Fruit fly (Drosophila melanogaster) whole organism, pupa: ENCODE data around the gene Ack.

Source experiments
- CG10348 ChIP-seq: fragments of 200-800 bp; sonication (Bioruptor generic); IDR thresholded peaks from 2 replicates; pipeline ENCODE4 v1.3.6; 2022; ENCODE audit warnings: missing biosample characterization, missing genetic modification characterization
- CG12605 ChIP-seq: fragments of 200-800 bp; sonication (Bioruptor generic); IDR thresholded peaks from 2 replicates; pipeline ENCODE4 v1.3.6; 2022; ENCODE audit warnings: missing biosample characterization, missing genetic modification characterization
- CG13204 ChIP-seq: fragments of 200-800 bp; sonication (Bioruptor generic); optimal IDR thresholded peaks from 2 replicates; lab custom pipeline; 2018; ENCODE audit warnings: missing biosample characterization, mild to moderate bottlenecking, missing genetic modification characterization, moderate library complexity
- CG14655 ChIP-seq: fragments of 200-800 bp; sonication (Bioruptor generic); optimal IDR thresholded peaks from 3 replicates; lab custom pipeline; 2017; ENCODE audit warnings: mild to moderate bottlenecking, missing biosample characterization, missing genetic modification reagents, missing genetic modification characterization
- CG15710 ChIP-seq: fragments of 200-800 bp; sonication (Bioruptor generic); optimal IDR thresholded peaks from 2 replicates; lab custom pipeline; 2018; ENCODE audit warnings: missing biosample characterization, mild to moderate bottlenecking, missing genetic modification characterization, moderate library complexity
- CG17806 ChIP-seq: fragments of 200-800 bp; sonication (Bioruptor generic); optimal IDR thresholded peaks from 2 replicates; lab custom pipeline; 2018; ENCODE audit warnings: missing biosample characterization, mild to moderate bottlenecking, missing genetic modification characterization, moderate library complexity
- CG32121 ChIP-seq: fragments of 200-800 bp; sonication (Bioruptor generic); IDR thresholded peaks from 2 replicates; pipeline ENCODE4 v1.3.6; 2022; ENCODE audit warnings: missing biosample characterization, missing genetic modification characterization
- CG34367 ChIP-seq: fragments of 200-800 bp; sonication (Bioruptor generic); optimal IDR thresholded peaks from 2 replicates; lab custom pipeline; 2018; ENCODE audit warnings: missing biosample characterization, mild to moderate bottlenecking, missing genetic modification characterization
- CG4496 ChIP-seq: fragments of 200-800 bp; sonication (Bioruptor generic); IDR thresholded peaks from 3 replicates; pipeline ENCODE4 v1.3.6; 2022; ENCODE audit warnings: missing biosample characterization, missing genetic modification characterization
- CG8159 ChIP-seq: fragments of 200-800 bp; sonication (Bioruptor generic); optimal IDR thresholded peaks from 3 replicates; lab custom pipeline; 2018; ENCODE audit warnings: missing biosample characterization, mild to moderate bottlenecking, missing genetic modification characterization, moderate library complexity
- CG8301 ChIP-seq: fragments of 200-800 bp; sonication (Bioruptor generic); optimal IDR thresholded peaks from 2 replicates; lab custom pipeline; 2018; ENCODE audit warnings: missing biosample characterization, mild to moderate bottlenecking, missing genetic modification characterization
- CG9948 ChIP-seq: fragments of 200-800 bp; sonication (Bioruptor generic); optimal IDR thresholded peaks from 2 replicates; lab custom pipeline; 2018; ENCODE audit warnings: missing biosample characterization, mild to moderate bottlenecking, missing genetic modification characterization, moderate library complexity
- D1 ChIP-seq: fragments of 200-800 bp; sonication (Bioruptor generic); optimal IDR thresholded peaks from 2 replicates; lab custom pipeline; 2018; ENCODE audit warnings: missing biosample characterization, mild to moderate bottlenecking, missing genetic modification characterization, moderate library complexity
- EcR ChIP-seq: fragments of 200-800 bp; sonication (Bioruptor generic); optimal IDR thresholded peaks from 3 replicates; lab custom pipeline; 2019; ENCODE audit warnings: missing biosample characterization, missing genetic modification characterization, mild to moderate bottlenecking, moderate library complexity, missing genetic modification reagents
- Ets98B ChIP-seq: fragments of 200-800 bp; sonication (Bioruptor generic); IDR thresholded peaks from 2 replicates; pipeline ENCODE4 v1.3.6; 2022; ENCODE audit warnings: missing biosample characterization, missing genetic modification characterization
- Pif1A ChIP-seq: fragments of 200-800 bp; sonication (Bioruptor generic); optimal IDR thresholded peaks from 3 replicates; lab custom pipeline; 2016; ENCODE audit warnings: missing biosample characterization, missing genetic modification characterization
- Pif1B ChIP-seq: fragments of 200-800 bp; sonication (Bioruptor generic); optimal IDR thresholded peaks from 3 replicates; lab custom pipeline; 2016; ENCODE audit warnings: missing biosample characterization, missing genetic modification characterization
- Snoo ChIP-seq: fragments of 200-800 bp; sonication (Bioruptor generic); optimal IDR thresholded peaks from 3 replicates; lab custom pipeline; 2017; ENCODE audit warnings: missing biosample characterization, mild to moderate bottlenecking, missing genetic modification characterization, inconsistent platforms
- fd96Ca ChIP-seq: fragments of 200-800 bp; sonication (Bioruptor generic); IDR thresholded peaks from 3 replicates; pipeline ENCODE4 v1.3.6; 2022; ENCODE audit warnings: missing biosample characterization, missing genetic modification characterization
- gl ChIP-seq: fragments of 200-800 bp; sonication (Bioruptor generic); optimal IDR thresholded peaks from 2 replicates; lab custom pipeline; 2018; ENCODE audit warnings: missing biosample characterization, mild to moderate bottlenecking, missing genetic modification characterization
- rn ChIP-seq: fragments of 200-800 bp; sonication (Bioruptor generic); IDR thresholded peaks from 2 replicates; pipeline ENCODE4 v1.3.6; 2022; ENCODE audit warnings: missing biosample characterization, missing genetic modification characterization

Gene Ack

dm6 chr3L:4096546-4096945 lies 11.4 kb upstream of the Ack start:
- peak; percentile 46 for TF ChIP-seq EcR (GFP tag; lab: Kevin White, UChicago)
- TF ChIP-seq CG17806: no peak

dm6 chr3L:4099194-4099593 lies 8.8 kb upstream of the Ack start:
- TF ChIP-seq fd96Ca (GFP tag; lab: Robert Waterston, UW) (no peak), Ets98B (GFP tag; lab: Robert Waterston, UW) (no peak), CG32121 (no peak), CG15710 (tag; lab: Kevin White, UChicago) (no peak), Pif1A (GFP tag; lab: Kevin White, UChicago) (no peak), Snoo (tag; lab: Kevin White, UChicago) (no peak), EcR (GFP tag; lab: Kevin White, UChicago) (peak; percentile 70)
- TF ChIP-seq, all 21 proteins: peak for 1

- no peak for TF ChIP-seq CG17806
- TF ChIP-seq CG8301 (tag; lab: Kevin White, UChicago): no peak
- TF ChIP-seq CG12605 (GFP tag; lab: Robert Waterston, UW): peak; percentile 54; the same call in 1 of the 2 replicates
- TF ChIP-seq CG9948: no peak
- no peak for TF ChIP-seq Snoo (tag; lab: Kevin White, UChicago)
- TF ChIP-seq CG8159 (tag; lab: Kevin White, UChicago): no peak
- TF ChIP-seq Pif1A (GFP tag; lab: Kevin White, UChicago): peak; percentile 33
- TF ChIP-seq CG34367 (tag; lab: Kevin White, UChicago): no peak
- TF ChIP-seq gl: no peak
- peak; percentile 36 for TF ChIP-seq EcR (GFP tag; lab: Kevin White, UChicago)
- TF ChIP-seq CG10348: no peak
- no peak for TF ChIP-seq D1 (tag; lab: Kevin White, UChicago)
- no peak for TF ChIP-seq CG13204
- TF ChIP-seq CG32121: peak; percentile 37; the same call in 1 of the 2 replicates
- no peak for TF ChIP-seq CG15710 (tag; lab: Kevin White, UChicago)
- TF ChIP-seq Ets98B (GFP tag; lab: Robert Waterston, UW): peak; percentile 67
- peak; percentile 66; the same call in 2 of the 3 replicates for TF ChIP-seq CG4496 (GFP tag; lab: Robert Waterston, UW)
- TF ChIP-seq fd96Ca (GFP tag; lab: Robert Waterston, UW): peak; percentile 34; the same call in 1 of the 3 replicates
- peak; percentile 39 for TF ChIP-seq Pif1B (GFP tag; lab: Kevin White, UChicago)
- no peak for TF ChIP-seq CG14655
Observed at dm6 chr3L:4102496-4103257, 5.3 kb upstream of the Ack start, which contains the start of gene CG14995. Gene CG14995, minus strand, starts transcription at chr3L:4103256.

- TF ChIP-seq gl (no peak), CG9948 (no peak), CG8301 (tag; lab: Kevin White, UChicago) (no peak), CG15710 (tag; lab: Kevin White, UChicago) (no peak), CG12605 (GFP tag; lab: Robert Waterston, UW) (0 out of 2 replicates have a peak, but pooled peaks have one; percentile 34), rn (GFP tag; lab: Robert Waterston, UW) (no peak), CG34367 (tag; lab: Kevin White, UChicago) (no peak), EcR (GFP tag; lab: Kevin White, UChicago) (peak; percentile 42), CG13204 (no peak), Ets98B (GFP tag; lab: Robert Waterston, UW) (no peak), CG17806 (no peak), D1 (tag; lab: Kevin White, UChicago) (no peak), CG32121 (no peak), Pif1A (GFP tag; lab: Kevin White, UChicago) (no peak), Pif1B (GFP tag; lab: Kevin White, UChicago) (no peak)
- TF ChIP-seq, all 21 proteins: peak for 2
Observed at dm6 chr3L:4103258-4104247, 4.4 kb upstream of the Ack start, which contains the start of gene Fit1. Gene Fit1, plus strand, starts transcription at chr3L:4103564.

dm6 chr3L:4107120-4107519 lies 866 bp upstream of the Ack start:
- TF ChIP-seq CG8301 (tag; lab: Kevin White, UChicago) (no peak), EcR (GFP tag; lab: Kevin White, UChicago) (peak; percentile 52)

- TF ChIP-seq CG9948 (peak; percentile 63), CG32121 (peak; percentile 48), Ets98B (GFP tag; lab: Robert Waterston, UW) (peak; percentile 61), fd96Ca (GFP tag; lab: Robert Waterston, UW) (peak; percentile 55; the same call in 1 of the 3 replicates), CG17806 (peak; percentile 31), D1 (tag; lab: Kevin White, UChicago) (no peak), CG14655 (peak; percentile 79), gl (peak; percentile 15), CG8301 (tag; lab: Kevin White, UChicago) (peak; percentile 79), Pif1A (GFP tag; lab: Kevin White, UChicago) (peak; percentile 81), CG12605 (GFP tag; lab: Robert Waterston, UW) (no peak), CG15710 (tag; lab: Kevin White, UChicago) (peak; percentile 69), CG8159 (tag; lab: Kevin White, UChicago) (peak; percentile 66), CG34367 (tag; lab: Kevin White, UChicago) (peak; percentile 41), EcR (GFP tag; lab: Kevin White, UChicago) (no peak), Pif1B (GFP tag; lab: Kevin White, UChicago) (peak; percentile 41), CG4496 (GFP tag; lab: Robert Waterston, UW) (peak; percentile 59; the same call in 1 of the 3 replicates), Snoo (tag; lab: Kevin White, UChicago) (peak; percentile 58), CG13204 (peak; percentile 39), CG10348 (no peak), rn (GFP tag; lab: Robert Waterston, UW) (no peak)
Observed at dm6 chr3L:4108844-4109494, 983 bp downstream of the Ack start.
